Fruit fly (Drosophila melanogaster) whole organism, embryonic: ENCODE data around the gene Nf-YC.

Source experiments
- Atf3 ChIP-seq: fragments of 200-800 bp; sonication (Bioruptor generic); optimal IDR thresholded peaks from 3 replicates; lab custom pipeline; 2016; ENCODE audit warnings: missing biosample characterization, missing genetic modification characterization
- CG11456 ChIP-seq: fragments of 200-800 bp; sonication (Bioruptor generic); IDR thresholded peaks from 3 replicates; pipeline ENCODE4 v1.3.6; 2022; ENCODE audit warnings: missing biosample characterization, missing genetic modification characterization
- CG11504 ChIP-seq: fragments of 200-800 bp; sonication (Bioruptor generic); optimal IDR thresholded peaks from 3 replicates; lab custom pipeline; 2019; ENCODE audit warnings: missing biosample characterization, mild to moderate bottlenecking, missing genetic modification characterization, moderate library complexity
- CG11723 ChIP-seq: fragments of 200-800 bp; sonication (Bioruptor generic); optimal IDR thresholded peaks from 2 replicates; lab custom pipeline; 2017; ENCODE audit warnings: missing biosample characterization, mild to moderate bottlenecking, missing genetic modification characterization
- CG13424 ChIP-seq: fragments of 200-800 bp; sonication (Bioruptor generic); optimal IDR thresholded peaks from 2 replicates; lab custom pipeline; 2019; ENCODE audit warnings: missing biosample characterization, mild to moderate bottlenecking, missing genetic modification characterization, moderate library complexity
- CG14014 ChIP-seq: fragments of 200-800 bp; sonication (Bioruptor generic); IDR thresholded peaks from 2 replicates; pipeline ENCODE4 v1.3.6; 2022; ENCODE audit warnings: missing biosample characterization, missing genetic modification characterization
- CG15269 ChIP-seq: fragments of 200-800 bp; sonication (Bioruptor generic); optimal IDR thresholded peaks from 2 replicates; lab custom pipeline; 2018; ENCODE audit warnings: missing biosample characterization, mild to moderate bottlenecking, missing genetic modification characterization, moderate library complexity
- CG1603 ChIP-seq: fragments of 200-800 bp; sonication (Bioruptor generic); optimal IDR thresholded peaks from 2 replicates; lab custom pipeline; 2019; ENCODE audit warnings: missing biosample characterization, mild to moderate bottlenecking, missing genetic modification characterization, moderate library complexity
- CG17361 ChIP-seq: fragments of 200-800 bp; sonication (Bioruptor generic); IDR thresholded peaks from 3 replicates; pipeline ENCODE4 v1.3.6; 2022; ENCODE audit warnings: missing biosample characterization, missing genetic modification characterization
- CG30403 ChIP-seq: fragments of 200-800 bp; sonication (Bioruptor generic); optimal IDR thresholded peaks from 3 replicates; lab custom pipeline; 2016; ENCODE audit warnings: missing biosample characterization, missing genetic modification characterization
- CG42726 ChIP-seq: fragments of 200-800 bp; sonication (Bioruptor generic); IDR thresholded peaks from 2 replicates; pipeline ENCODE4 v1.3.6; 2022; ENCODE audit warnings: missing biosample characterization, missing genetic modification characterization; ENCODE audit not compliant: partially characterized antibody
- CG4404 ChIP-seq: fragments of 200-800 bp; sonication (Bioruptor generic); IDR thresholded peaks from 2 replicates; pipeline ENCODE4 v1.3.6; 2022; ENCODE audit warnings: missing biosample characterization, missing genetic modification characterization
- CG6689 ChIP-seq: fragments of 200-800 bp; sonication (Bioruptor generic); IDR thresholded peaks from 2 replicates; pipeline ENCODE4 v1.3.6; 2022; ENCODE audit warnings: missing biosample characterization, missing genetic modification characterization
- CG9437 ChIP-seq: fragments of 200-800 bp; sonication (Bioruptor generic); optimal IDR thresholded peaks from 2 replicates; lab custom pipeline; 2018; ENCODE audit warnings: missing biosample characterization, mild to moderate bottlenecking, missing genetic modification characterization
- CG9727 ChIP-seq: fragments of 200-800 bp; sonication (Bioruptor generic); optimal IDR thresholded peaks from 3 replicates; lab custom pipeline; 2017; ENCODE audit warnings: missing biosample characterization, mild to moderate bottlenecking, missing genetic modification characterization
- CG9932 ChIP-seq: fragments of 200-800 bp; sonication (Bioruptor generic); IDR thresholded peaks from 2 replicates; pipeline ENCODE4 v1.3.6; 2022; ENCODE audit warnings: missing biosample characterization, missing genetic modification characterization
- Dip2 ChIP-seq: fragments of 200-800 bp; sonication (Bioruptor generic); IDR thresholded peaks from 2 replicates; pipeline ENCODE4 v1.3.6; 2022; ENCODE audit warnings: missing biosample characterization, missing genetic modification characterization
- H15 ChIP-seq: fragments of 200-800 bp; sonication (Bioruptor generic); IDR thresholded peaks from 3 replicates; pipeline ENCODE4 v1.3.6; 2022; ENCODE audit warnings: missing biosample characterization, missing genetic modification characterization
- HLH54F ChIP-seq: fragments of 200-800 bp; sonication (Bioruptor generic); optimal IDR thresholded peaks from 3 replicates; lab custom pipeline; 2016; ENCODE audit warnings: missing biosample characterization, missing genetic modification characterization
- HmgZ ChIP-seq: fragments of 200-800 bp; sonication (Bioruptor generic); optimal IDR thresholded peaks from 2 replicates; lab custom pipeline; 2018; ENCODE audit warnings: missing biosample characterization, mild to moderate bottlenecking, missing genetic modification characterization
- Hr78 ChIP-seq, 2 experiments: fragments of 200-800 bp in 1 of 2; fragments of >200 bp in 1 of 2; sonication (Bioruptor generic) in 1 of 2; optimal IDR thresholded peaks; 2 replicates each; lab custom pipeline; 2017 to 2019; ENCODE audit warnings: missing biosample characterization in 2 of 2, missing genetic modification characterization in 2 of 2, mild to moderate bottlenecking in 1 of 2, moderate library complexity in 1 of 2
- Med ChIP-seq: fragments of 200-800 bp; sonication (Bioruptor generic); peaks from one replicate; lab custom pipeline; 2016; ENCODE audit warnings: missing biosample characterization, missing genetic modification characterization, mild to moderate bottlenecking, inconsistent platforms, moderate library complexity
- NfI ChIP-seq: fragments of 200-800 bp; sonication (Bioruptor generic); optimal IDR thresholded peaks from 3 replicates; lab custom pipeline; 2018; ENCODE audit warnings: missing biosample characterization, mild to moderate bottlenecking, missing genetic modification characterization, moderate library complexity
- PHDP ChIP-seq: fragments of 200-800 bp; sonication (Bioruptor generic); optimal IDR thresholded peaks from 3 replicates; lab custom pipeline; 2018; ENCODE audit warnings: missing biosample characterization, mild to moderate bottlenecking, missing genetic modification characterization, moderate library complexity
- Pdp1 ChIP-seq, 2 experiments: fragments of 200-800 bp; sonication (Bioruptor generic); optimal IDR thresholded peaks; 3 replicates each; lab custom pipeline; 2016; ENCODE audit warnings: missing biosample characterization in 2 of 2, missing genetic modification characterization in 2 of 2, mild to moderate bottlenecking in 1 of 2, moderate library complexity in 1 of 2
- Rx ChIP-seq: fragments of 200-800 bp; sonication (Bioruptor generic); IDR thresholded peaks from 2 replicates; pipeline ENCODE4 v1.3.6; 2022; ENCODE audit warnings: missing biosample characterization, missing genetic modification characterization
- Sox100B ChIP-seq: fragments of 200-800 bp; sonication (Bioruptor generic); optimal IDR thresholded peaks from 3 replicates; lab custom pipeline; 2018; ENCODE audit warnings: missing biosample characterization, mild to moderate bottlenecking, missing genetic modification characterization
- Ssrp ChIP-seq: fragments of 200-800 bp; sonication (Bioruptor generic); optimal IDR thresholded peaks from 2 replicates; lab custom pipeline; 2018; ENCODE audit warnings: missing biosample characterization, mild to moderate bottlenecking, missing genetic modification characterization, moderate library complexity
- Xrp1 ChIP-seq: fragments of 200-800 bp; sonication (Bioruptor generic); IDR thresholded peaks from 2 replicates; pipeline ENCODE4 v1.3.6; 2022; ENCODE audit warnings: missing biosample characterization, missing genetic modification characterization
- YL-1 ChIP-seq: fragments of 200-800 bp; sonication (Bioruptor generic); optimal IDR thresholded peaks from 3 replicates; lab custom pipeline; 2017; ENCODE audit warnings: missing biosample characterization, mild to moderate bottlenecking, missing genetic modification characterization
- caup ChIP-seq: fragments of 200-800 bp; sonication (Bioruptor generic); optimal IDR thresholded peaks from 3 replicates; lab custom pipeline; 2017; ENCODE audit warnings: missing biosample characterization, mild to moderate bottlenecking, missing genetic modification characterization, moderate library complexity; ENCODE audit not compliant: severe bottlenecking
- cg ChIP-seq: fragments of 200-800 bp; sonication (Bioruptor generic); optimal IDR thresholded peaks from 3 replicates; lab custom pipeline; 2019; ENCODE audit warnings: missing biosample characterization, mild to moderate bottlenecking, missing genetic modification characterization, moderate library complexity
- cwo ChIP-seq: fragments of 200-800 bp; sonication (Bioruptor generic); optimal IDR thresholded peaks from 3 replicates; lab custom pipeline; 2017; ENCODE audit warnings: missing biosample characterization, missing genetic modification characterization, mild to moderate bottlenecking, moderate library complexity, missing genetic modification reagents
- dimm ChIP-seq: fragments of 200-800 bp; sonication (Bioruptor generic); IDR thresholded peaks from 2 replicates; pipeline ENCODE4 v1.3.6; 2022; ENCODE audit warnings: missing biosample characterization, missing genetic modification characterization
- dmrt99B ChIP-seq: fragments of 200-800 bp; sonication (Bioruptor generic); optimal IDR thresholded peaks from 2 replicates; lab custom pipeline; 2018; ENCODE audit warnings: missing biosample characterization, mild to moderate bottlenecking, missing genetic modification characterization, moderate library complexity
- dysf ChIP-seq: fragments of 200-800 bp; sonication (Bioruptor generic); IDR thresholded peaks from 3 replicates; pipeline ENCODE4 v1.3.6; 2022; ENCODE audit warnings: missing biosample characterization, missing genetic modification characterization
- eve ChIP-seq, 2 experiments: fragments of >200 bp; optimal IDR thresholded peaks; 2 replicates each; lab custom pipeline; 2017; ENCODE audit warnings: missing biosample characterization in 2 of 2, missing genetic modification characterization in 2 of 2
- eyg ChIP-seq: fragments of 200-800 bp; sonication (Bioruptor generic); optimal IDR thresholded peaks from 3 replicates; lab custom pipeline; 2016; ENCODE audit warnings: missing biosample characterization, missing genetic modification characterization
- fd3F ChIP-seq: fragments of 200-800 bp; sonication (Bioruptor generic); optimal IDR thresholded peaks from 2 replicates; lab custom pipeline; 2018; ENCODE audit warnings: missing biosample characterization, mild to moderate bottlenecking, missing genetic modification characterization, moderate library complexity
- fd96Cb ChIP-seq: fragments of 200-800 bp; sonication (Bioruptor generic); optimal IDR thresholded peaks from 2 replicates; lab custom pipeline; 2018; ENCODE audit warnings: missing biosample characterization, mild to moderate bottlenecking, missing genetic modification characterization, moderate library complexity
- gce ChIP-seq: fragments of 200-800 bp; sonication (Bioruptor generic); IDR thresholded peaks from 3 replicates; pipeline ENCODE4 v1.3.6; 2022; ENCODE audit warnings: missing biosample characterization, missing genetic modification characterization
- grn ChIP-seq: fragments of 200-800 bp; sonication (Bioruptor generic); optimal IDR thresholded peaks from 3 replicates; lab custom pipeline; 2017; ENCODE audit warnings: missing biosample characterization, missing genetic modification characterization
- maf-S ChIP-seq: fragments of 200-800 bp; sonication (Bioruptor generic); optimal IDR thresholded peaks from 2 replicates; lab custom pipeline; 2016; ENCODE audit warnings: missing biosample characterization, missing genetic modification characterization
- nmo ChIP-seq: fragments of 200-800 bp; sonication (Bioruptor generic); optimal IDR thresholded peaks from 2 replicates; lab custom pipeline; 2018; ENCODE audit warnings: missing biosample characterization, mild to moderate bottlenecking, missing genetic modification characterization, moderate library complexity
- row ChIP-seq: fragments of 200-800 bp; sonication (Bioruptor generic); IDR thresholded peaks from 3 replicates; pipeline ENCODE4 v1.3.6; 2022; ENCODE audit warnings: missing biosample characterization, missing genetic modification characterization
- sr ChIP-seq: fragments of 200-800 bp; sonication (Bioruptor generic); IDR thresholded peaks from 3 replicates; pipeline ENCODE4 v1.3.6; 2022; ENCODE audit warnings: missing biosample characterization, missing genetic modification characterization
- tna ChIP-seq: fragments of 200-800 bp; sonication (Bioruptor generic); IDR thresholded peaks from 2 replicates; pipeline ENCODE4 v1.3.6; 2022; ENCODE audit warnings: missing biosample characterization, missing genetic modification characterization; ENCODE audit not compliant: partially characterized antibody
- zfh1 ChIP-seq: fragments of 200-800 bp; sonication (Bioruptor generic); IDR thresholded peaks from 3 replicates; pipeline ENCODE4 v1.3.6; 2022; ENCODE audit warnings: missing biosample characterization, missing genetic modification characterization

Gene Nf-YC

DNA sequence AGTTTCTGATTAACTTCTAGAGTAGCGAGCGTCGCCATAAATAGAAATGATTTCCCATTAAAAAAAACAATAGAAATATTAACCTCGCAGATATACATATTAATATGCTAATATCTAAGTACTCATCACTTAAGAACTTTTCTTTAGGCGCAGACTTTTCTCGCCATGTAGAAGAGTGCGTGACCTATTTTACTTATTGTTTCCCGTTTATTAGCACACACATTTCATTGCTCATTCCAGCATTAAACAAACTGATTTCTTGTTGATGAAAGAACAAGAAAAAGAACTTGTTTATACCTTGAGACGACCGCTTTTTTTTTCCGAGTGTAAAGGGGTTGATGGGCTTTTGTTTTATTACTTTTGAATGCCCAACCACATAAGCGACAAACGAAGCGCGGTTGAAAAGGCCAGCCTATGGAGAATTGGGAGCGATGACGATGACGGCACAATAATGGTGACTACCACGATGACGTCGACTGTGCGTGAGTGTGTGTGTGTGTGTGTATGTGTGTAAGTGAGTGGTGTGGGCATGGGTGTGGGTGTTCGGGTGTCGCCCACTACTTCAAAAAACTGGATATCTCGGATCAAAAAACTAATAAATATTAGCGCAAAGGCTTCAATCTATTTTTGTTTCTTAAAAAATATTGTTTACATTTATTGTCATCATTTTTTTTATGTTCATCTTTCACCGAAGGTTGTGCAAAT is 24.6 kb downstream of the Nf-YC start (continued):
- peak; percentile 18 for TF ChIP-seq CG15269 (tag; lab: Kevin White, UChicago)
- TF ChIP-seq NfI (GFP tag; lab: Kevin White, UChicago): peak; percentile 41
- TF ChIP-seq CG14014 (GFP tag; lab: Robert Waterston, UW): 0 out of 2 replicates have a peak, but pooled peaks have one; percentile 37
- peak; percentile 58 for TF ChIP-seq cg (GFP tag; lab: Kevin White, UChicago)
- peak; percentile 38 for TF ChIP-seq nmo
- no peak for TF ChIP-seq CG4404 (GFP tag; lab: Robert Waterston, UW)
- peak; percentile 2 for TF ChIP-seq CG13424 (tag; lab: Kevin White, UChicago)
- TF ChIP-seq CG11456 (GFP tag; lab: Robert Waterston, UW): peak; percentile 51; the same call in 1 of the 3 replicates
- peak; percentile 46 for TF ChIP-seq dmrt99B (tag; lab: Kevin White, UChicago)
- no peak for TF ChIP-seq tna
- TF ChIP-seq dimm (GFP tag; lab: Robert Waterston, UW): no peak
- TF ChIP-seq zfh1 (GFP tag; lab: Robert Waterston, UW): 0 out of 3 replicates have a peak, but pooled peaks have one; percentile 18
- no peak for TF ChIP-seq Rx (GFP tag; lab: Robert Waterston, UW)
- TF ChIP-seq CG42726: no peak
- no peak for TF ChIP-seq YL-1
- peak; percentile 33 for TF ChIP-seq PHDP (tag; lab: Kevin White, UChicago)
- TF ChIP-seq row: peak; percentile 37; the same call in 1 of the 3 replicates
- TF ChIP-seq Hr78 (GFP tag; optimal IDR thresholded peaks at IDR 0.05; lab: Kevin White, UChicago): peak in 1 of 2 experiments; percentile 30
- peak; percentile 12 for TF ChIP-seq CG9727 (GFP tag; lab: Kevin White, UChicago)
- TF ChIP-seq Ssrp (tag; lab: Kevin White, UChicago): peak; percentile 4
- TF ChIP-seq eve (GFP tag; optimal IDR thresholded peaks at IDR 0.05; lab: Kevin White, UChicago): peak in 1 of 2 experiments; percentile 56
- peak; percentile 80 for TF ChIP-seq sr (GFP tag; lab: Robert Waterston, UW)
- peak; percentile 33 for TF ChIP-seq CG30403 (GFP tag; lab: Kevin White, UChicago)
- TF ChIP-seq CG11504 (tag; lab: Kevin White, UChicago): peak; percentile 46
- TF ChIP-seq CG17361 (GFP tag; lab: Robert Waterston, UW): peak; percentile 62; the same call in 1 of the 3 replicates
- TF ChIP-seq CG11723 (GFP tag; lab: Kevin White, UChicago): no peak
- TF ChIP-seq CG1603 (tag; lab: Kevin White, UChicago): peak; percentile 7
- 0 out of 3 replicates have a peak, but pooled peaks have one; percentile 10 for TF ChIP-seq H15 (GFP tag; lab: Robert Waterston, UW)
- 0 out of 3 replicates have a peak, but pooled peaks have one; percentile 39 for TF ChIP-seq dysf (GFP tag; lab: Robert Waterston, UW)
- TF ChIP-seq grn (GFP tag; lab: Kevin White, UChicago): no peak
- peak; percentile 20; the same call in 1 of the 2 replicates for TF ChIP-seq Xrp1
- peak; percentile 13 to 16 for TF ChIP-seq Pdp1 (GFP tag; optimal IDR thresholded peaks at IDR 0.05; lab: Kevin White, UChicago)
- no peak for TF ChIP-seq fd3F (GFP tag; lab: Kevin White, UChicago)
- peak; percentile 27 for TF ChIP-seq HLH54F (GFP tag; lab: Kevin White, UChicago)
- TF ChIP-seq CG9437 (GFP tag; lab: Kevin White, UChicago): peak; percentile 15
- peak; percentile 1 for TF ChIP-seq caup (GFP tag; lab: Kevin White, UChicago)
- TF ChIP-seq gce (GFP tag; lab: Robert Waterston, UW): 0 out of 3 replicates have a peak, but pooled peaks have one; percentile 30
- TF ChIP-seq HmgZ: no peak
- TF ChIP-seq cwo: peak; percentile 21
- TF ChIP-seq CG6689: 0 out of 2 replicates have a peak, but pooled peaks have one; percentile 10
- no peak for TF ChIP-seq eyg (GFP tag; lab: Kevin White, UChicago)
- TF ChIP-seq Sox100B (GFP tag; lab: Kevin White, UChicago): peak; percentile 31
- peak; percentile 24 for TF ChIP-seq Atf3 (GFP tag; lab: Kevin White, UChicago)
- TF ChIP-seq maf-S (GFP tag; lab: Kevin White, UChicago): no peak
- TF ChIP-seq fd96Cb: no peak
- peak; percentile 80 for TF ChIP-seq Med (GFP tag; lab: Kevin White, UChicago)
- peak; percentile 41 for TF ChIP-seq CG9932 (GFP tag; lab: Robert Waterston, UW)
- no peak for TF ChIP-seq Dip2
